Fruit fly (Drosophila melanogaster) whole organism, embryonic: Measurements from ENCODE around the gene CG3918.

ENCODE experiments used
- Abd-B ChIP-seq: fragments of 200-800 bp; sonication (Bioruptor generic); optimal IDR thresholded peaks from 2 replicates; lab custom pipeline; 2018; ENCODE audit warnings: missing biosample characterization, mild to moderate bottlenecking, missing genetic modification characterization, moderate library complexity
- Aef1 ChIP-seq: fragments of 200-800 bp; sonication (Bioruptor generic); IDR thresholded peaks from 3 replicates; pipeline ENCODE4 v1.3.6; 2022; ENCODE audit warnings: missing biosample characterization, missing genetic modification characterization
- Awh ChIP-seq: fragments of 200-800 bp; sonication (Bioruptor generic); IDR thresholded peaks from 2 replicates; pipeline ENCODE4, ENCODE4 v1.3.6; 2022; ENCODE audit warnings: missing biosample characterization, missing genetic modification characterization
- Bgb ChIP-seq: fragments of 200-800 bp; sonication (Bioruptor generic); IDR thresholded peaks from 2 replicates; pipeline ENCODE4 v1.3.6; 2022; ENCODE audit warnings: missing biosample characterization, missing genetic modification characterization; ENCODE audit not compliant: partially characterized antibody
- CG10366 ChIP-seq: fragments of 200-800 bp; sonication (Bioruptor generic); IDR thresholded peaks from 2 replicates; pipeline ENCODE4 v1.3.6; 2022; ENCODE audit warnings: missing biosample characterization, missing genetic modification characterization
- CG10543 ChIP-seq: fragments of 200-800 bp; sonication (Bioruptor generic); optimal IDR thresholded peaks from 3 replicates; lab custom pipeline; 2017; ENCODE audit warnings: missing biosample characterization, mild to moderate bottlenecking, missing genetic modification characterization, moderate library complexity
- CG10654 ChIP-seq: fragments of 200-800 bp; sonication (Bioruptor generic); optimal IDR thresholded peaks from 2 replicates; lab custom pipeline; 2016; ENCODE audit warnings: missing biosample characterization, missing genetic modification characterization
- CG11398 ChIP-seq: fragments of 200-800 bp; sonication (Bioruptor generic); optimal IDR thresholded peaks from 2 replicates; lab custom pipeline; 2016; ENCODE audit warnings: missing biosample characterization, missing genetic modification characterization
- CG14710 ChIP-seq: fragments of 200-800 bp; sonication (Bioruptor generic); optimal IDR thresholded peaks from 3 replicates; lab custom pipeline; 2019; ENCODE audit warnings: missing biosample characterization, mild to moderate bottlenecking, missing genetic modification characterization, moderate library complexity
- CG15073 ChIP-seq: fragments of 200-800 bp; sonication (Bioruptor generic); optimal IDR thresholded peaks from 2 replicates; lab custom pipeline; 2016; ENCODE audit warnings: missing biosample characterization, missing genetic modification characterization
- CG16779 ChIP-seq: fragments of 200-800 bp; sonication (Bioruptor generic); IDR thresholded peaks from 2 replicates; pipeline ENCODE4 v1.3.6; 2022; ENCODE audit warnings: missing biosample characterization, missing genetic modification characterization
- CG2116 ChIP-seq: fragments of 200-800 bp; sonication (Bioruptor generic); optimal IDR thresholded peaks from 3 replicates; lab custom pipeline; 2018; ENCODE audit warnings: missing biosample characterization, mild to moderate bottlenecking, missing genetic modification characterization
- CG32532 ChIP-seq: fragments of 200-800 bp; sonication (Bioruptor generic); IDR thresholded peaks from 2 replicates; pipeline ENCODE4 v1.3.6; 2022; ENCODE audit warnings: missing biosample characterization, missing genetic modification characterization
- CG33213 ChIP-seq: fragments of 200-800 bp; sonication (Bioruptor generic); optimal IDR thresholded peaks from 3 replicates; lab custom pipeline; 2016; ENCODE audit warnings: missing biosample characterization, missing genetic modification characterization
- CG3995 ChIP-seq: fragments of 200-800 bp; sonication (Bioruptor generic); optimal IDR thresholded peaks from 3 replicates; lab custom pipeline; 2016; ENCODE audit warnings: missing biosample characterization, missing genetic modification characterization
- CG42726 ChIP-seq: fragments of 200-800 bp; sonication (Bioruptor generic); IDR thresholded peaks from 2 replicates; pipeline ENCODE4 v1.3.6; 2022; ENCODE audit warnings: missing biosample characterization, missing genetic modification characterization; ENCODE audit not compliant: partially characterized antibody
- CG4820 ChIP-seq: fragments of 200-800 bp; sonication (Bioruptor generic); optimal IDR thresholded peaks from 3 replicates; lab custom pipeline; 2016; ENCODE audit warnings: missing biosample characterization, missing genetic modification characterization
- CG6791 ChIP-seq: fragments of 200-800 bp; sonication (Bioruptor generic); IDR thresholded peaks from 3 replicates; pipeline ENCODE4 v1.3.6; 2022; ENCODE audit warnings: missing biosample characterization, missing genetic modification characterization; ENCODE audit not compliant: partially characterized antibody
- CG7556 ChIP-seq: fragments of 200-800 bp; sonication (Bioruptor generic); optimal IDR thresholded peaks from 2 replicates; lab custom pipeline; 2017; ENCODE audit warnings: missing biosample characterization, mild to moderate bottlenecking, missing genetic modification characterization
- CG7839 ChIP-seq: fragments of 200-800 bp; sonication (Bioruptor generic); optimal IDR thresholded peaks from 3 replicates; lab custom pipeline; 2018; ENCODE audit warnings: missing biosample characterization, mild to moderate bottlenecking, missing genetic modification characterization, moderate library complexity
- CG7987 ChIP-seq: fragments of 200-800 bp; sonication (Bioruptor generic); optimal IDR thresholded peaks from 2 replicates; lab custom pipeline; 2018; ENCODE audit warnings: missing biosample characterization, mild to moderate bottlenecking, missing genetic modification characterization, moderate library complexity
- CG8290 ChIP-seq, 3 experiments: fragments of 200-800 bp; sonication (Bioruptor generic); optimal IDR thresholded peaks; 2 replicates each; lab custom pipeline; 2016 to 2019; ENCODE audit warnings: missing biosample characterization in 3 of 3, missing genetic modification characterization in 3 of 3, mild to moderate bottlenecking in 2 of 3, moderate library complexity in 1 of 3
- CG9817 ChIP-seq: fragments of 200-800 bp; sonication (Bioruptor generic); optimal IDR thresholded peaks from 2 replicates; lab custom pipeline; 2018; ENCODE audit warnings: missing biosample characterization, mild to moderate bottlenecking, missing genetic modification characterization, moderate library complexity
- CrebB ChIP-seq: fragments of 200-800 bp; sonication (Bioruptor generic); optimal IDR thresholded peaks from 3 replicates; lab custom pipeline; 2018; ENCODE audit warnings: missing biosample characterization, mild to moderate bottlenecking, missing genetic modification characterization
- Dp ChIP-seq: fragments of 200-800 bp; sonication (Bioruptor generic); optimal IDR thresholded peaks from 2 replicates; lab custom pipeline; 2018; ENCODE audit warnings: missing biosample characterization, mild to moderate bottlenecking, missing genetic modification characterization, moderate library complexity
- Dref ChIP-seq: fragments of 200-800 bp; sonication (Bioruptor generic); IDR thresholded peaks from 2 replicates; pipeline ENCODE4 v1.3.6; 2022; ENCODE audit warnings: missing biosample characterization, missing genetic modification characterization
- Elba2 ChIP-seq: fragments of 200-800 bp; sonication (Bioruptor generic); optimal IDR thresholded peaks from 3 replicates; lab custom pipeline; 2016; ENCODE audit warnings: missing biosample characterization, missing genetic modification characterization
- Hey ChIP-seq: fragments of 200-800 bp; sonication (Bioruptor generic); optimal IDR thresholded peaks from 3 replicates; lab custom pipeline; 2018; ENCODE audit warnings: missing biosample characterization, mild to moderate bottlenecking, missing genetic modification characterization
- Myb ChIP-seq: fragments of 200-800 bp; sonication (Bioruptor generic); optimal IDR thresholded peaks from 2 replicates; lab custom pipeline; 2016; ENCODE audit warnings: missing biosample characterization, missing genetic modification characterization
- NC2β ChIP-seq: fragments of 200-800 bp; sonication (Bioruptor generic); optimal IDR thresholded peaks from 2 replicates; lab custom pipeline; 2016; ENCODE audit warnings: missing biosample characterization, missing genetic modification characterization
- Nf-YC ChIP-seq: fragments of 200-800 bp; optimal IDR thresholded peaks from 3 replicates; lab custom pipeline; 2019; ENCODE audit warnings: missing biosample characterization, mild to moderate bottlenecking, missing genetic modification characterization, moderate library complexity
- Xbp1 ChIP-seq: fragments of 200-800 bp; sonication (Bioruptor generic); optimal IDR thresholded peaks from 3 replicates; lab custom pipeline; 2016; ENCODE audit warnings: missing biosample characterization, mild to moderate bottlenecking, missing genetic modification characterization
- Xrp1 ChIP-seq: fragments of 200-800 bp; sonication (Bioruptor generic); IDR thresholded peaks from 2 replicates; pipeline ENCODE4 v1.3.6; 2022; ENCODE audit warnings: missing biosample characterization, missing genetic modification characterization
- amos ChIP-seq: fragments of 200-800 bp; sonication (Bioruptor generic); IDR thresholded peaks from 2 replicates; pipeline ENCODE4 v1.3.6; 2022; ENCODE audit warnings: missing biosample characterization, missing genetic modification characterization; ENCODE audit not compliant: partially characterized antibody
- bcd ChIP-seq: fragments of 200-800 bp; sonication (Bioruptor generic); optimal IDR thresholded peaks from 2 replicates; lab custom pipeline; 2017; ENCODE audit warnings: missing biosample characterization, mild to moderate bottlenecking, missing genetic modification characterization
- caup ChIP-seq: fragments of 200-800 bp; sonication (Bioruptor generic); optimal IDR thresholded peaks from 3 replicates; lab custom pipeline; 2017; ENCODE audit warnings: missing biosample characterization, mild to moderate bottlenecking, missing genetic modification characterization, moderate library complexity; ENCODE audit not compliant: severe bottlenecking
- dpn ChIP-seq, 2 experiments: fragments of 200-800 bp; sonication (Bioruptor generic); optimal IDR thresholded peaks; 3 replicates each; lab custom pipeline; 2016; ENCODE audit warnings: missing biosample characterization in 2 of 2, missing genetic modification characterization in 2 of 2
- en ChIP-seq: fragments of 200-800 bp; sonication (Bioruptor generic); optimal IDR thresholded peaks from 2 replicates; lab custom pipeline; 2016; ENCODE audit warnings: missing biosample characterization, missing genetic modification characterization
- ewg ChIP-seq: fragments of 200-800 bp; sonication (Bioruptor generic); optimal IDR thresholded peaks from 3 replicates; lab custom pipeline; 2017; ENCODE audit warnings: mild to moderate bottlenecking, missing biosample characterization, missing genetic modification reagents, missing genetic modification characterization
- h ChIP-seq: fragments of >200 bp; optimal IDR thresholded peaks from 2 replicates; lab custom pipeline; 2017
- her ChIP-seq: fragments of 200-800 bp; sonication (Bioruptor generic); optimal IDR thresholded peaks from 2 replicates; lab custom pipeline; 2016; ENCODE audit warnings: missing biosample characterization, missing genetic modification characterization
- hkb ChIP-seq, 2 experiments: fragments of 200-800 bp in 1 of 2; fragments of >200 bp in 1 of 2; sonication (Bioruptor generic) in 1 of 2; IDR thresholded peaks in 1 of 2; optimal IDR thresholded peaks in 1 of 2; 2 replicates each; pipeline versions ENCODE4 v1.3.6 to Lab custom; 2017 to 2022; ENCODE audit warnings: missing biosample characterization in 1 of 2, missing genetic modification characterization in 1 of 2
- kah ChIP-seq: fragments of 200-800 bp; sonication (Bioruptor generic); optimal IDR thresholded peaks from 2 replicates; lab custom pipeline; 2018; ENCODE audit warnings: missing biosample characterization, mild to moderate bottlenecking, missing genetic modification characterization
- luna ChIP-seq: fragments of 200-800 bp; sonication (Bioruptor generic); optimal IDR thresholded peaks from 2 replicates; lab custom pipeline; 2016; ENCODE audit warnings: missing biosample characterization, missing genetic modification characterization
- pho ChIP-seq: fragments of 200-800 bp; sonication (Bioruptor generic); optimal IDR thresholded peaks from 2 replicates; lab custom pipeline; 2016; ENCODE audit warnings: missing biosample characterization, missing genetic modification characterization
- ro ChIP-seq: fragments of 200-800 bp; sonication (Bioruptor generic); IDR thresholded peaks from 2 replicates; pipeline ENCODE4 v1.3.6; 2022; ENCODE audit warnings: missing biosample characterization, missing genetic modification characterization
- sd ChIP-seq: fragments of 200-800 bp; sonication (Bioruptor generic); optimal IDR thresholded peaks from 3 replicates; lab custom pipeline; 2018; ENCODE audit warnings: missing biosample characterization, mild to moderate bottlenecking, missing genetic modification characterization, moderate library complexity
- slbo ChIP-seq: fragments of 200-800 bp; sonication (Bioruptor generic); IDR thresholded peaks from 2 replicates; pipeline ENCODE4 v1.3.6; 2022; ENCODE audit warnings: missing biosample characterization, missing genetic modification characterization
- stc ChIP-seq: fragments of 200-800 bp; sonication (Bioruptor generic); IDR thresholded peaks from 2 replicates; pipeline ENCODE4 v1.3.6; 2022; ENCODE audit warnings: missing biosample characterization, missing genetic modification characterization
- tin ChIP-seq: fragments of 200-800 bp; sonication (Bioruptor generic); optimal IDR thresholded peaks from 3 replicates; lab custom pipeline; 2016; ENCODE audit warnings: missing biosample characterization, missing genetic modification characterization

CG3918 gene

dm6 chrX:6524217-6524616 lies at the start of gene CG3918, which contains the start of gene CG42340 (continued):
- TF ChIP-seq caup (GFP tag; lab: Kevin White, UChicago) (peak; percentile 17), CG11398 (peak; percentile 15), Abd-B (GFP tag; lab: Kevin White, UChicago) (peak; percentile 22), CG10543 (peak; percentile 35), Dp (GFP tag; lab: Kevin White, UChicago) (peak; percentile 88), Awh (GFP tag; lab: Robert Waterston, UW) (no peak), CG10366 (GFP tag; lab: Robert Waterston, UW) (no peak), stc (GFP tag; lab: Robert Waterston, UW) (peak; percentile 15; the same call in 1 of the 2 replicates), Hey (tag; lab: Kevin White, UChicago) (no peak), en (GFP tag; lab: Kevin White, UChicago) (no peak), sd (tag; lab: Kevin White, UChicago) (peak; percentile 78), CG8290 (GFP tag; optimal IDR thresholded peaks at IDR 0.05; lab: Kevin White, UChicago) (peak; percentile 86), CG8290 (tag; optimal IDR thresholded peaks at IDR 0.05; lab: Kevin White, UChicago) (peak; percentile 32 to 92), slbo (peak; percentile 25; the same call in 1 of the 2 replicates), CG9817 (no peak), CG7987 (GFP tag; lab: Kevin White, UChicago) (peak; percentile 50), CG6791 (GFP tag; lab: Robert Waterston, UW) (0 out of 3 replicates have a peak, but pooled peaks have one; percentile 43), luna (no peak), Elba2 (GFP tag; lab: Kevin White, UChicago) (peak; percentile 58), Nf-YC (tag; lab: Kevin White, UChicago) (peak; percentile 30), CG7839 (tag; lab: Kevin White, UChicago) (no peak), hkb (optimal IDR thresholded peaks at IDR 0.05; lab: Kevin White, UChicago) (no peak), hkb (GFP tag; IDR thresholded peaks at IDR 0.05; lab: Robert Waterston, UW) (no peak), Xbp1 (GFP tag; lab: Kevin White, UChicago) (peak; percentile 7), CG33213 (peak; percentile 98), CG42726 (GFP tag; lab: Robert Waterston, UW) (peak; percentile 76; the same call in 1 of the 2 replicates), Dref (GFP tag; lab: Robert Waterston, UW) (peak; percentile 85), CG32532 (GFP tag; lab: Robert Waterston, UW) (0 out of 2 replicates have a peak, but pooled peaks have one; percentile 30), Xrp1 (GFP tag; lab: Robert Waterston, UW) (no peak), kah (GFP tag; lab: Kevin White, UChicago) (no peak), amos (GFP tag; lab: Robert Waterston, UW) (peak; percentile 66), CG15073 (no peak), Bgb (peak; percentile 75), CG7556 (GFP tag; lab: Kevin White, UChicago) (no peak), pho (GFP tag; lab: Kevin White, UChicago) (peak; percentile 28), CG2116 (peak; percentile 72), ewg (GFP tag; lab: Kevin White, UChicago) (peak; percentile 44), Myb (GFP tag; lab: Kevin White, UChicago) (peak; percentile 91), NC2β (GFP tag; lab: Kevin White, UChicago) (peak; percentile 41), CG16779 (0 out of 2 replicates have a peak, but pooled peaks have one; percentile 53), CG3995 (GFP tag; lab: Kevin White, UChicago) (peak; percentile 28), Aef1 (GFP tag; lab: Robert Waterston, UW) (peak; percentile 68), bcd (GFP tag; lab: Kevin White, UChicago) (peak; percentile 68), CG4820 (GFP tag; lab: Kevin White, UChicago) (no peak), ro (GFP tag; lab: Robert Waterston, UW) (no peak), dpn (GFP tag; optimal IDR thresholded peaks at IDR 0.05; lab: Kevin White, UChicago) (peak in 1 of 2 experiments; percentile 37), CG14710 (tag; lab: Kevin White, UChicago) (peak; percentile 100), CrebB (tag; lab: Kevin White, UChicago) (no peak), CG10654 (GFP tag; lab: Kevin White, UChicago) (no peak), her (GFP tag; lab: Kevin White, UChicago) (peak; percentile 8), tin (GFP tag; lab: Kevin White, UChicago) (peak; percentile 16), h (lab: Kevin White, UChicago) (no peak)
